Fruit fly (Drosophila melanogaster): ENCODE results near the gene Pyroxd1.

The Pyroxd1 gene

dm6 chr2L:20091094-20091679 lies at the start of gene Pyroxd1, which contains the start of gene CG10747:
TSS of gene Pyroxd1 (plus strand) at chr2L:20091435.
TSS of gene CG10747 (minus strand) at chr2L:20091348.
- peak; percentile 93 for TF ChIP-seq dsf (GFP tag; optimal IDR thresholded peaks at IDR 0.05; ENCODE audit: borderline replicate concordance)
- TF ChIP-seq Sp1 (GFP tag; optimal IDR thresholded peaks at IDR 0.05): peak; percentile 99
- TF ChIP-seq br (GFP tag; optimal IDR thresholded peaks at IDR 0.05): peak; percentile 98
- peak; percentile 97 for TF ChIP-seq sage (GFP tag; optimal IDR thresholded peaks at IDR 0.05)
- TF ChIP-seq pan (optimal IDR thresholded peaks at IDR 0.05): no peak
- peak; percentile 98 for TF ChIP-seq ey (GFP tag; optimal IDR thresholded peaks at IDR 0.05)
- TF ChIP-seq Vsx2 (GFP tag; optimal IDR thresholded peaks at IDR 0.05; ENCODE audit: partially characterized antibody): no peak
- TF ChIP-seq CG32264 (GFP tag; optimal IDR thresholded peaks at IDR 0.05): peak; percentile 94
- TF ChIP-seq psq (GFP tag; optimal IDR thresholded peaks at IDR 0.05): peak; percentile 95
- TF ChIP-seq dl (GFP tag; optimal IDR thresholded peaks at IDR 0.05; ENCODE audit: insufficient read depth in 1 of 2, partially characterized antibody in 2 of 2): no peak
- TF ChIP-seq Dif (GFP tag; optimal IDR thresholded peaks at IDR 0.05; ENCODE audit: partially characterized antibody): no peak
- no peak for TF ChIP-seq Hr78 (GFP tag; optimal IDR thresholded peaks at IDR 0.05)
- TF ChIP-seq Myc (optimal IDR thresholded peaks at IDR 0.05): no peak
- peak; percentile 98 for TF ChIP-seq rgr (GFP tag; optimal IDR thresholded peaks at IDR 0.05)
- peak; percentile 96 for TF ChIP-seq Dfd (GFP tag; optimal IDR thresholded peaks at IDR 0.05)
- TF ChIP-seq tai (GFP tag; optimal IDR thresholded peaks at IDR 0.05): no peak
- peak; percentile 96 for TF ChIP-seq Jra (GFP tag; optimal IDR thresholded peaks at IDR 0.05)
- peak; percentile 98 for TF ChIP-seq fru (GFP tag; optimal IDR thresholded peaks at IDR 0.05)
- no peak for TF ChIP-seq Abd-B (GFP tag; optimal IDR thresholded peaks at IDR 0.05)
- peak; percentile 98 for TF ChIP-seq dmrt93B (GFP tag; optimal IDR thresholded peaks at IDR 0.05)
- peak; percentile 98 for TF ChIP-seq OdsH (GFP tag; optimal IDR thresholded peaks at IDR 0.05)
- TF ChIP-seq HLH106 (tag; optimal IDR thresholded peaks at IDR 0.05): peak; percentile 99
- TF ChIP-seq CrebA (GFP tag; optimal IDR thresholded peaks at IDR 0.05; ENCODE audit: borderline replicate concordance): no peak
- peak; percentile 97 for TF ChIP-seq Hnf4 (GFP tag; optimal IDR thresholded peaks at IDR 0.05)
- TF ChIP-seq woc (GFP tag; optimal IDR thresholded peaks at IDR 0.05): peak; percentile 98
- TF ChIP-seq N (GFP tag; optimal IDR thresholded peaks at IDR 0.05): no peak
- TF ChIP-seq h (GFP tag; optimal IDR thresholded peaks at IDR 0.05): peak; percentile 99
- peak; percentile 97 for TF ChIP-seq CG9705 (GFP tag; optimal IDR thresholded peaks at IDR 0.05)
- TF ChIP-seq Hr83 (GFP tag; optimal IDR thresholded peaks at IDR 0.05; ENCODE audit: poor library complexity, severe bottlenecking): peak; percentile 81
- no peak for TF ChIP-seq brk (GFP tag; optimal IDR thresholded peaks at IDR 0.05)
- peak; percentile 92 for TF ChIP-seq Rel (GFP tag; optimal IDR thresholded peaks at IDR 0.05)
- peak; percentile 90 for TF ChIP-seq Rel (tag; optimal IDR thresholded peaks at IDR 0.05)
- peak; percentile 89 to 99 for TF ChIP-seq foxo (GFP tag; optimal IDR thresholded peaks at IDR 0.05)
- peak; percentile 76 for TF ChIP-seq Mio (GFP tag; optimal IDR thresholded peaks at IDR 0.05)
- TF ChIP-seq jim (GFP tag; optimal IDR thresholded peaks at IDR 0.05): peak; percentile 63
- peak; percentile 98 for TF ChIP-seq sv (GFP tag; optimal IDR thresholded peaks at IDR 0.05)
- no peak for TF ChIP-seq lola (GFP tag; optimal IDR thresholded peaks at IDR 0.05)
- TF ChIP-seq GATAd (GFP tag; optimal IDR thresholded peaks at IDR 0.05): no peak
- no peak for TF ChIP-seq usp (GFP tag; optimal IDR thresholded peaks at IDR 0.05)

DNA sequence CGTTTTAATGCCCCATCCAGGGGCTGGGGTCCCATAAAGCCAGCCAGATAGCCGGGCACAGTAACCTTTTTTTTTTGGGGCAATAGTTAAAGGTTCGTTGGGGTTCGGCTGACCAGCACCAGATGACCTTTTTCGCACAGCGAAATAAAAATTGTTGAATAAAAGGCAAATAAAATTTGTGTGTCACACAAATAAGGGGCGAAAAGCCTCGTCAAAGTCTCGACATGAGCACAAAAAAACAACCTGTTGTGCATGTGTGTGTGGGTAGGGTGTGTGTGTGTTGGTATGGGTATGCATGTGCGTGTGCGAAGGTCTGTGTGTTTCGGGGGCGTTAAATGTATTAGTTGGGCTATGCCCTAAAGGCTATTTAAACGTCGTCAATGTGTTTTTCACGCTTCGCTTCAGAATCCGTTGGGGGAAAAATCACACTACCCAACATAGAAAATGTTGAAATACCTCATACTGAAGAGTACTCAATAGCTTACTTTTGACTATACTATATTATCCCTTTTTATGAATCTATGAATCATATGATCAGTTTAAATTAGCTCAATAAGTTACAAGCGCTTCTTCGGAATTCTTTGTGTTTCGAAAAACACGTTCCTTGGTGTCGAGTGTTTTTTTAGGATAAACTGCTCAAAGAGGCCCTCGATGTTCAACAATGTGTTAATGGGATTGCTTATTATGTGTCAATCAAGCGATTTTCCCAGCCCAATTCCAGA lies 39.9 kb upstream of the Pyroxd1 start:
- TF ChIP-seq Hr83 (GFP tag; optimal IDR thresholded peaks at IDR 0.05; ENCODE audit: poor library complexity, severe bottlenecking) (no peak), lola (GFP tag; optimal IDR thresholded peaks at IDR 0.05) (no peak), CrebA (GFP tag; optimal IDR thresholded peaks at IDR 0.05; ENCODE audit: borderline replicate concordance) (no peak), sv (GFP tag; optimal IDR thresholded peaks at IDR 0.05) (no peak), Jra (GFP tag; optimal IDR thresholded peaks at IDR 0.05) (no peak), Sp1 (GFP tag; optimal IDR thresholded peaks at IDR 0.05) (no peak), br (GFP tag; optimal IDR thresholded peaks at IDR 0.05) (no peak), Abd-B (GFP tag; optimal IDR thresholded peaks at IDR 0.05) (no peak), Myc (optimal IDR thresholded peaks at IDR 0.05) (no peak), HLH106 (tag; optimal IDR thresholded peaks at IDR 0.05) (no peak), ey (GFP tag; optimal IDR thresholded peaks at IDR 0.05) (no peak), sage (GFP tag; optimal IDR thresholded peaks at IDR 0.05) (no peak), dsf (GFP tag; optimal IDR thresholded peaks at IDR 0.05; ENCODE audit: borderline replicate concordance) (no peak), Mio (GFP tag; optimal IDR thresholded peaks at IDR 0.05) (no peak), jim (GFP tag; optimal IDR thresholded peaks at IDR 0.05) (no peak), dl (GFP tag; optimal IDR thresholded peaks at IDR 0.05; ENCODE audit: insufficient read depth in 1 of 2, partially characterized antibody in 2 of 2) (no peak), Rel (GFP tag; optimal IDR thresholded peaks at IDR 0.05) (no peak), Rel (tag; optimal IDR thresholded peaks at IDR 0.05) (no peak), foxo (GFP tag; optimal IDR thresholded peaks at IDR 0.05) (no peak), CG9705 (GFP tag; optimal IDR thresholded peaks at IDR 0.05) (no peak), N (GFP tag; optimal IDR thresholded peaks at IDR 0.05) (no peak)

Data from whole organism, wandering third instar larva.